Fruit fly (Drosophila melanogaster) whole organism, embryonic: ENCODE measurements around the gene BomT3.

Experiments
- BEAF-32 ChIP-seq: fragments of 200-800 bp; sonication (Bioruptor generic); optimal IDR thresholded peaks from 3 replicates; lab custom pipeline; 2017; ENCODE audit warnings: missing biosample characterization, missing genetic modification characterization, mild to moderate bottlenecking, moderate library complexity, missing genetic modification reagents
- CG10654 ChIP-seq: fragments of 200-800 bp; sonication (Bioruptor generic); optimal IDR thresholded peaks from 2 replicates; lab custom pipeline; 2016; ENCODE audit warnings: missing biosample characterization, missing genetic modification characterization
- CG10959 ChIP-seq: fragments of 200-800 bp; sonication (Bioruptor generic); IDR thresholded peaks from 2 replicates; pipeline ENCODE4 v1.3.6; 2022; ENCODE audit warnings: missing biosample characterization, missing genetic modification characterization
- CG11093 ChIP-seq: fragments of 200-800 bp; sonication (Bioruptor generic); IDR thresholded peaks from 3 replicates; pipeline ENCODE4 v1.3.6; 2022; ENCODE audit warnings: missing biosample characterization, missing genetic modification characterization
- CG14050 ChIP-seq: fragments of 200-800 bp; sonication (Bioruptor generic); IDR thresholded peaks from 3 replicates; pipeline ENCODE4 v1.3.6; 2022; ENCODE audit warnings: missing biosample characterization, missing genetic modification characterization
- CG16863 ChIP-seq: fragments of 200-800 bp; sonication (Bioruptor generic); optimal IDR thresholded peaks from 3 replicates; lab custom pipeline; 2016; ENCODE audit warnings: missing biosample characterization, missing genetic modification characterization
- CG17829 ChIP-seq: fragments of 200-800 bp; optimal IDR thresholded peaks from 2 replicates; lab custom pipeline; 2019; ENCODE audit warnings: missing biosample characterization, mild to moderate bottlenecking, missing genetic modification characterization, moderate library complexity
- CG30403 ChIP-seq: fragments of 200-800 bp; sonication (Bioruptor generic); optimal IDR thresholded peaks from 3 replicates; lab custom pipeline; 2016; ENCODE audit warnings: missing biosample characterization, missing genetic modification characterization
- CG3065 ChIP-seq: fragments of 200-800 bp; sonication (Bioruptor generic); optimal IDR thresholded peaks from 2 replicates; lab custom pipeline; 2016; ENCODE audit warnings: missing biosample characterization, missing genetic modification characterization
- CG33557 ChIP-seq: fragments of 200-800 bp; sonication (Bioruptor generic); optimal IDR thresholded peaks from 2 replicates; lab custom pipeline; 2019; ENCODE audit warnings: missing biosample characterization, mild to moderate bottlenecking, missing genetic modification characterization, moderate library complexity
- CG34376 ChIP-seq: fragments of 200-800 bp; sonication (Bioruptor generic); optimal IDR thresholded peaks from 2 replicates; lab custom pipeline; 2018; ENCODE audit warnings: missing biosample characterization, mild to moderate bottlenecking, missing genetic modification characterization
- CG43689 ChIP-seq: fragments of 200-800 bp; sonication (Bioruptor generic); IDR thresholded peaks from 2 replicates; pipeline ENCODE4 v1.3.6; 2022; ENCODE audit warnings: missing biosample characterization, missing genetic modification characterization
- CG6689 ChIP-seq: fragments of 200-800 bp; sonication (Bioruptor generic); IDR thresholded peaks from 2 replicates; pipeline ENCODE4 v1.3.6; 2022; ENCODE audit warnings: missing biosample characterization, missing genetic modification characterization
- CG7987 ChIP-seq: fragments of 200-800 bp; sonication (Bioruptor generic); optimal IDR thresholded peaks from 2 replicates; lab custom pipeline; 2018; ENCODE audit warnings: missing biosample characterization, mild to moderate bottlenecking, missing genetic modification characterization, moderate library complexity
- CG8089 ChIP-seq: fragments of 200-800 bp; sonication (Bioruptor generic); optimal IDR thresholded peaks from 3 replicates; lab custom pipeline; 2016; ENCODE audit warnings: missing biosample characterization, missing genetic modification characterization
- CG9797 ChIP-seq: fragments of 200-800 bp; sonication (Bioruptor generic); optimal IDR thresholded peaks from 3 replicates; lab custom pipeline; 2018; ENCODE audit warnings: missing biosample characterization, mild to moderate bottlenecking, missing genetic modification characterization
- CG9876 ChIP-seq: fragments of 200-800 bp; sonication (Bioruptor generic); optimal IDR thresholded peaks from 2 replicates; lab custom pipeline; 2016; ENCODE audit warnings: missing biosample characterization, missing genetic modification characterization
- CrebB ChIP-seq: fragments of 200-800 bp; sonication (Bioruptor generic); optimal IDR thresholded peaks from 3 replicates; lab custom pipeline; 2018; ENCODE audit warnings: missing biosample characterization, mild to moderate bottlenecking, missing genetic modification characterization
- D19A ChIP-seq: fragments of 200-800 bp; optimal IDR thresholded peaks from 3 replicates; lab custom pipeline; 2019; ENCODE audit warnings: missing biosample characterization, mild to moderate bottlenecking, missing genetic modification characterization, moderate library complexity
- Dfd ChIP-seq, 2 experiments: fragments of >200 bp; optimal IDR thresholded peaks; 2 replicates each; lab custom pipeline; 2017; ENCODE audit warnings: missing biosample characterization in 2 of 2, missing genetic modification characterization in 2 of 2
- Dip3 ChIP-seq: fragments of 200-800 bp; sonication (Bioruptor generic); optimal IDR thresholded peaks from 3 replicates; lab custom pipeline; 2016; ENCODE audit warnings: missing biosample characterization, missing genetic modification characterization
- Dref ChIP-seq: fragments of 200-800 bp; sonication (Bioruptor generic); IDR thresholded peaks from 2 replicates; pipeline ENCODE4 v1.3.6; 2022; ENCODE audit warnings: missing biosample characterization, missing genetic modification characterization
- Gug ChIP-seq: fragments of 200-800 bp; sonication (Bioruptor generic); IDR thresholded peaks from 4 replicates; pipeline ENCODE4 v1.3.6; 2022; ENCODE audit warnings: missing biosample characterization, missing genetic modification characterization
- Hr3 ChIP-seq: fragments of 200-800 bp; sonication (Bioruptor generic); optimal IDR thresholded peaks from 3 replicates; lab custom pipeline; 2016; ENCODE audit warnings: missing biosample characterization, missing genetic modification characterization
- Lpt ChIP-seq: fragments of >200 bp; optimal IDR thresholded peaks from 2 replicates; lab custom pipeline; 2018; ENCODE audit warnings: missing biosample characterization, missing genetic modification characterization
- Mad ChIP-seq: fragments of 200-800 bp; sonication (Bioruptor generic); optimal IDR thresholded peaks from 2 replicates; lab custom pipeline; 2016; ENCODE audit warnings: missing biosample characterization, missing genetic modification characterization
- Meics ChIP-seq: fragments of 200-800 bp; sonication (Bioruptor generic); optimal IDR thresholded peaks from 2 replicates; lab custom pipeline; 2017; ENCODE audit warnings: missing biosample characterization, mild to moderate bottlenecking, missing genetic modification characterization
- Pdp1 ChIP-seq, 2 experiments: fragments of 200-800 bp; sonication (Bioruptor generic); optimal IDR thresholded peaks; 3 replicates each; lab custom pipeline; 2016; ENCODE audit warnings: missing biosample characterization in 2 of 2, missing genetic modification characterization in 2 of 2, mild to moderate bottlenecking in 1 of 2, moderate library complexity in 1 of 2
- Sry-δ ChIP-seq: fragments of 200-800 bp; sonication (Bioruptor generic); optimal IDR thresholded peaks from 2 replicates; lab custom pipeline; 2016; ENCODE audit warnings: missing biosample characterization, missing genetic modification characterization
- Ssrp ChIP-seq: fragments of 200-800 bp; sonication (Bioruptor generic); optimal IDR thresholded peaks from 2 replicates; lab custom pipeline; 2018; ENCODE audit warnings: missing biosample characterization, mild to moderate bottlenecking, missing genetic modification characterization, moderate library complexity
- Xbp1 ChIP-seq: fragments of 200-800 bp; sonication (Bioruptor generic); optimal IDR thresholded peaks from 3 replicates; lab custom pipeline; 2016; ENCODE audit warnings: missing biosample characterization, mild to moderate bottlenecking, missing genetic modification characterization
- Xrp1 ChIP-seq: fragments of 200-800 bp; sonication (Bioruptor generic); IDR thresholded peaks from 2 replicates; pipeline ENCODE4 v1.3.6; 2022; ENCODE audit warnings: missing biosample characterization, missing genetic modification characterization
- al ChIP-seq: fragments of 200-800 bp; sonication (Bioruptor generic); IDR thresholded peaks from 2 replicates; pipeline ENCODE4 v1.3.6; 2022; ENCODE audit warnings: missing biosample characterization, missing genetic modification characterization
- bsh ChIP-seq, 2 experiments: fragments of 200-800 bp; sonication (Bioruptor generic); optimal IDR thresholded peaks; 2 replicates each; lab custom pipeline; 2017 to 2018; ENCODE audit warnings: mild to moderate bottlenecking in 2 of 2, missing biosample characterization in 2 of 2, missing genetic modification characterization in 2 of 2, moderate library complexity in 1 of 2
- btn ChIP-seq: fragments of 200-800 bp; sonication (Bioruptor generic); optimal IDR thresholded peaks from 2 replicates; lab custom pipeline; 2016; ENCODE audit warnings: missing biosample characterization, missing genetic modification characterization
- dmrt11E ChIP-seq: fragments of 200-800 bp; sonication (Bioruptor generic); optimal IDR thresholded peaks from 3 replicates; lab custom pipeline; 2018; ENCODE audit warnings: missing biosample characterization, mild to moderate bottlenecking, missing genetic modification characterization, moderate library complexity
- dmrt99B ChIP-seq: fragments of 200-800 bp; sonication (Bioruptor generic); optimal IDR thresholded peaks from 2 replicates; lab custom pipeline; 2018; ENCODE audit warnings: missing biosample characterization, mild to moderate bottlenecking, missing genetic modification characterization, moderate library complexity
- fd102C ChIP-seq: fragments of 200-800 bp; sonication (Bioruptor generic); optimal IDR thresholded peaks from 2 replicates; lab custom pipeline; 2018; ENCODE audit warnings: missing biosample characterization, mild to moderate bottlenecking, missing genetic modification characterization, moderate library complexity
- gsb-n ChIP-seq: fragments of 200-800 bp; sonication (Bioruptor generic); optimal IDR thresholded peaks from 3 replicates; lab custom pipeline; 2018; ENCODE audit warnings: missing biosample characterization, mild to moderate bottlenecking, missing genetic modification characterization
- hbn ChIP-seq: fragments of 200-800 bp; sonication (Bioruptor generic); IDR thresholded peaks from 2 replicates; pipeline ENCODE4 v1.3.6; 2022; ENCODE audit warnings: missing biosample characterization, missing genetic modification characterization; ENCODE audit not compliant: partially characterized antibody
- inv ChIP-seq: fragments of 200-800 bp; sonication (Bioruptor generic); IDR thresholded peaks from 2 replicates; pipeline ENCODE4 v1.3.6; 2022; ENCODE audit warnings: missing biosample characterization, missing genetic modification characterization; ENCODE audit not compliant: partially characterized antibody
- ken ChIP-seq: fragments of 200-800 bp; sonication (Bioruptor generic); IDR thresholded peaks from 3 replicates; pipeline ENCODE4 v1.3.6; 2022; ENCODE audit warnings: missing biosample characterization, missing genetic modification characterization
- lmd ChIP-seq: fragments of 200-800 bp; sonication (Bioruptor generic); IDR thresholded peaks from 2 replicates; pipeline ENCODE4 v1.3.6; 2022; ENCODE audit warnings: missing biosample characterization, missing genetic modification characterization
- luna ChIP-seq: fragments of 200-800 bp; sonication (Bioruptor generic); optimal IDR thresholded peaks from 2 replicates; lab custom pipeline; 2016; ENCODE audit warnings: missing biosample characterization, missing genetic modification characterization
- oc ChIP-seq: fragments of 200-800 bp; sonication (Bioruptor generic); optimal IDR thresholded peaks from 2 replicates; lab custom pipeline; 2018; ENCODE audit warnings: missing biosample characterization, mild to moderate bottlenecking, missing genetic modification characterization, moderate library complexity
- otp ChIP-seq: fragments of 200-800 bp; sonication (Bioruptor generic); IDR thresholded peaks from 3 replicates; pipeline ENCODE4, ENCODE4 v1.3.6; 2022; ENCODE audit warnings: missing biosample characterization, missing genetic modification characterization
- phol ChIP-seq: fragments of 200-800 bp; sonication (Bioruptor generic); optimal IDR thresholded peaks from 3 replicates; lab custom pipeline; 2018; ENCODE audit warnings: missing biosample characterization, mild to moderate bottlenecking, missing genetic modification characterization, moderate library complexity
- psq ChIP-seq: fragments of 200-800 bp; sonication (Bioruptor generic); optimal IDR thresholded peaks from 2 replicates; lab custom pipeline; 2017; ENCODE audit warnings: missing biosample characterization, missing genetic modification characterization
- ranshi ChIP-seq: fragments of 200-800 bp; sonication (Bioruptor generic); IDR thresholded peaks from 2 replicates; pipeline ENCODE4 v1.3.6; 2022; ENCODE audit warnings: missing biosample characterization, missing genetic modification characterization
- sd ChIP-seq: fragments of 200-800 bp; sonication (Bioruptor generic); optimal IDR thresholded peaks from 3 replicates; lab custom pipeline; 2018; ENCODE audit warnings: missing biosample characterization, mild to moderate bottlenecking, missing genetic modification characterization, moderate library complexity
- ssp ChIP-seq: fragments of 200-800 bp; sonication (Bioruptor generic); IDR thresholded peaks from 2 replicates; pipeline ENCODE4 v1.3.6; 2022; ENCODE audit warnings: missing biosample characterization, missing genetic modification characterization
- tap ChIP-seq: fragments of 200-800 bp; optimal IDR thresholded peaks from 3 replicates; lab custom pipeline; 2019; ENCODE audit warnings: missing biosample characterization, mild to moderate bottlenecking, missing genetic modification characterization, moderate library complexity

Gene BomT3

DNA sequence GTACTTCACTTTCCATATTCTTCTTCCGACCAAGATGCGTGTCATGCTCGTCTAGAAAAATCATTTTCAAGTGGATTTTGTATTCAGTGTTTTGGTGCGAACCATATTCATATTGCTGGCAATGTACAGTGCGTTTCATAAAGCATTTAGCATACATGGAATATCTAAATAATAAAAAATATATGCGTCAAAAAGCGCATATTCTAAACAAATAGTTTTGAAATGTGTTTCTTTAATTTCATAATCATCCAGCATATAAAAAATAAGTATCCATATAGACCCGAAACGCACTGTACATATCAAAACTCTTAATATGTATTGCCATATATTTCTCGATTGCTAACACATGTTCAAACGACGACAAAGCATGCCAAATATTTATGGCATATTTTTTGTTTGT is 35.0 kb upstream of the BomT3 start (continued):
- TF ChIP-seq CG6689 (GFP tag; lab: Robert Waterston, UW) = peak; percentile 72
- TF ChIP-seq Mad (GFP tag; lab: Kevin White, UChicago) = no peak
- TF ChIP-seq CG30403 (GFP tag; lab: Kevin White, UChicago) = peak; percentile 69
- peak; percentile 18 for TF ChIP-seq Dip3 (GFP tag; lab: Kevin White, UChicago)
- TF ChIP-seq CG9797 = no peak
- TF ChIP-seq oc (tag; lab: Kevin White, UChicago) = no peak
- TF ChIP-seq hbn (GFP tag; lab: Robert Waterston, UW) = no peak
- peak; percentile 54 for TF ChIP-seq tap (tag; lab: Kevin White, UChicago)
- TF ChIP-seq luna (GFP tag; lab: Kevin White, UChicago) = no peak
- no peak for TF ChIP-seq Ssrp (tag; lab: Kevin White, UChicago)
- peak; percentile 37 for TF ChIP-seq Xbp1 (GFP tag; lab: Kevin White, UChicago)
- no peak for TF ChIP-seq CG33557
- TF ChIP-seq otp (GFP tag; lab: Robert Waterston, UW) = no peak
- no peak for TF ChIP-seq psq
- peak; percentile 70 for TF ChIP-seq dmrt99B (tag; lab: Kevin White, UChicago)
- TF ChIP-seq Sry-δ (GFP tag; lab: Kevin White, UChicago) = no peak
- TF ChIP-seq CG8089 (GFP tag; lab: Kevin White, UChicago) = no peak
- no peak for TF ChIP-seq sd (tag; lab: Kevin White, UChicago)
- 0 out of 3 replicates have a peak, but pooled peaks have one; percentile 30 for TF ChIP-seq CG11093 (GFP tag; lab: Robert Waterston, UW)
- TF ChIP-seq Lpt = no peak
- TF ChIP-seq gsb-n (tag; lab: Kevin White, UChicago) = no peak
- TF ChIP-seq ranshi (GFP tag; lab: Robert Waterston, UW) = peak; percentile 61; the same call in 1 of the 2 replicates
- TF ChIP-seq dmrt11E (tag; lab: Kevin White, UChicago) = no peak
- peak; percentile 80 for TF ChIP-seq al (GFP tag; lab: Robert Waterston, UW)
- TF ChIP-seq CrebB (tag; lab: Kevin White, UChicago) = no peak
- no peak; the same call in 1 of the 2 replicates for TF ChIP-seq lmd (GFP tag; lab: Robert Waterston, UW)
- peak; percentile 54 for TF ChIP-seq Xrp1 (GFP tag; lab: Robert Waterston, UW)
- TF ChIP-seq CG17829 (tag; lab: Kevin White, UChicago) = no peak
- peak; percentile 58; the same call in 1 of the 3 replicates for TF ChIP-seq ken (GFP tag; lab: Robert Waterston, UW)
- no peak for TF ChIP-seq fd102C
- peak; percentile 86 for TF ChIP-seq Meics
- TF ChIP-seq CG43689 (GFP tag; lab: Robert Waterston, UW) = no peak
- no peak for TF ChIP-seq phol
- TF ChIP-seq Pdp1 (GFP tag; optimal IDR thresholded peaks at IDR 0.05; lab: Kevin White, UChicago) = peak in 1 of 2 experiments; percentile 6
- TF ChIP-seq inv (GFP tag; lab: Robert Waterston, UW) = no peak
- no peak for TF ChIP-seq D19A (tag; lab: Kevin White, UChicago)
- no peak for TF ChIP-seq CG10654
- TF ChIP-seq CG9876 (GFP tag; lab: Kevin White, UChicago) = no peak
- no peak for TF ChIP-seq Dfd (GFP tag; optimal IDR thresholded peaks at IDR 0.05; lab: Kevin White, UChicago)
- no peak for TF ChIP-seq CG10959 (GFP tag; lab: Robert Waterston, UW)
- TF ChIP-seq CG34376 (GFP tag; lab: Kevin White, UChicago) = no peak
- peak; percentile 23; the same call in 1 of the 4 replicates for TF ChIP-seq Gug (GFP tag; lab: Robert Waterston, UW)
- no peak for TF ChIP-seq btn (GFP tag; lab: Kevin White, UChicago)
- 0 out of 3 replicates have a peak, but pooled peaks have one; percentile 11 for TF ChIP-seq CG14050 (GFP tag; lab: Robert Waterston, UW)
- TF ChIP-seq bsh (GFP tag; optimal IDR thresholded peaks at IDR 0.05; lab: Kevin White, UChicago) = no peak
- no peak for TF ChIP-seq Dref (GFP tag; lab: Robert Waterston, UW)
- TF ChIP-seq Hr3 (GFP tag; lab: Kevin White, UChicago) = peak; percentile 19
- TF ChIP-seq CG7987 (GFP tag; lab: Kevin White, UChicago) = no peak
- no peak; the same call in 1 of the 2 replicates for TF ChIP-seq ssp
- no peak for TF ChIP-seq CG3065 (GFP tag; lab: Kevin White, UChicago)
- TF ChIP-seq CG16863 = no peak
- TF ChIP-seq BEAF-32 (GFP tag; lab: Kevin White, UChicago) = no peak
